Worm (Caenorhabditis elegans): ENCODE measurements around the gene K09C8.7.

K09C8.7 gene

ce11 chrX:10963453-10964046 lies 12.4 kb upstream of the K09C8.7 start, which contains the start of gene nas-10 (continued):
- TF ChIP-seq lsl-1 (GFP tag; optimal IDR thresholded peaks at IDR 0.05) (no peak), egl-44 (GFP tag; IDR thresholded peaks at IDR 0.05) (peak; percentile 88), somi-1 (GFP tag; optimal IDR thresholded peaks at IDR 0.05) (peak; percentile 9), Y56A3A.18 (GFP tag; IDR thresholded peaks at IDR 0.05) (peak; percentile 93), nhr-90 (tag; optimal IDR thresholded peaks at IDR 0.05) (peak; percentile 86), mel-28 (tag; optimal IDR thresholded peaks at IDR 0.05; ENCODE audit: borderline replicate concordance) (peak; percentile 40), die-1 (tag; optimal IDR thresholded peaks at IDR 0.05) (peak; percentile 89), lir-1 (GFP tag; conservative IDR thresholded peaks at IDR 0.05) (0 out of 2 replicates have a peak, but pooled peaks have one; percentile 10), K12H6.12 (tag; optimal IDR thresholded peaks at IDR 0.05) (peak; percentile 47), athp-1 (tag; optimal IDR thresholded peaks at IDR 0.05) (peak; percentile 41), lin-54 (GFP tag; optimal IDR thresholded peaks at IDR 0.05) (no peak), aptf-3 (GFP tag; IDR thresholded peaks at IDR 0.05) (0 out of 2 replicates have a peak, but pooled peaks have one; percentile 11), rcor-1 (GFP tag; IDR thresholded peaks at IDR 0.05) (peak; percentile 73), snpc-3.4 (tag; optimal IDR thresholded peaks at IDR 0.05) (peak; percentile 87), akir-1 (GFP tag; optimal IDR thresholded peaks at IDR 0.05) (no peak), aptf-2 (GFP tag; conservative IDR thresholded peaks at IDR 0.05) (0 out of 2 replicates have a peak, but pooled peaks have one; percentile 25), attf-6 (GFP tag; IDR thresholded peaks at IDR 0.05) (no peak), attf-5 (GFP tag; optimal IDR thresholded peaks at IDR 0.05) (peak; percentile 69), fkh-3 (tag; optimal IDR thresholded peaks at IDR 0.05) (no peak)

- no peak for TF ChIP-seq madf-6 (GFP tag; IDR thresholded peaks at IDR 0.05)
Observed at ce11 chrX:10961724-10962123, 10.5 kb upstream of the K09C8.7 start.

- TF ChIP-seq unc-130 (GFP tag; optimal IDR thresholded peaks at IDR 0.05) (no peak), ztf-18 (tag; optimal IDR thresholded peaks at IDR 0.05) (no peak), athp-1 (tag; optimal IDR thresholded peaks at IDR 0.05) (no peak), hsf-1 (GFP tag; IDR thresholded peaks at IDR 0.05) (no peak), snpc-3.4 (tag; optimal IDR thresholded peaks at IDR 0.05) (no peak), ztf-25 (GFP tag; IDR thresholded peaks at IDR 0.05) (no peak), nfya-2 (GFP tag; IDR thresholded peaks at IDR 0.05) (no peak)
Observed at ce11 chrX:10959136-10959535, 7.9 kb upstream of the K09C8.7 start, which contains the start of gene K09C8.2. K09C8.2 (plus strand) TSS chrX:10959436.

ce11 chrX:10958427-10958826 lies 7.2 kb upstream of the K09C8.7 start, which contains the start of gene nlp-19:
nlp-19 (plus strand) TSS chrX:10958727.
- TF ChIP-seq Y79H2A.3 (GFP tag; conservative IDR thresholded peaks at IDR 0.05) (no peak), C06A6.2 (GFP tag; conservative IDR thresholded peaks at IDR 0.05) (no peak), snpc-3.4 (tag; optimal IDR thresholded peaks at IDR 0.05) (no peak), Y53F4B.3 (GFP tag; IDR thresholded peaks at IDR 0.05) (no peak), F37B4.10 (GFP tag; IDR thresholded peaks at IDR 0.05) (no peak), tbp1 (GFP tag; optimal IDR thresholded peaks at IDR 0.05) (no peak), let-607 (tag; optimal IDR thresholded peaks at IDR 0.05) (no peak)

Measured in whole organism, young adult.